Worm (Caenorhabditis elegans) whole organism, dauer: ENCODE measurements around the gene fbxa-2.

Experiments used
- unc-62 ChIP-seq: sonication (generic microtip); optimal IDR thresholded peaks from 2 replicates; lab custom pipeline; 2017; ENCODE audit warnings: missing biosample characterization, missing genetic modification reagents, missing genetic modification characterization

Gene fbxa-2

ce11 chrV:16269556-16269955 is at the start of gene fbxa-2, which contains the start of gene T13F3.8:
fbxa-2 (minus strand) TSS chrV:16269656.
T13F3.8 (plus strand) TSS chrV:16269800.
- no peak for TF ChIP-seq unc-62 (GFP tag; lab: Kevin White, UChicago)

ce11 chrV:16317244-16317643 is 47.8 kb upstream of the fbxa-2 start, which contains the start of gene srh-180:
srh-180 (plus strand) TSS chrV:16317544.
- TF ChIP-seq unc-62 (GFP tag; lab: Kevin White, UChicago): no peak

ce11 chrV:16315004-16315403 is 45.5 kb upstream of the fbxa-2 start, which contains the start of gene str-214:
str-214 (plus strand) TSS chrV:16315304.
- no peak for TF ChIP-seq unc-62 (GFP tag; lab: Kevin White, UChicago)

- TF ChIP-seq unc-62 (GFP tag; lab: Kevin White, UChicago): no peak
Measured at ce11 chrV:16309523-16309922, 40.1 kb upstream of the fbxa-2 start, which contains the start of gene oac-7. oac-7 (plus strand) TSS chrV:16309805.

ce11 chrV:16308343-16308742 is 38.9 kb upstream of the fbxa-2 start:
- no peak for TF ChIP-seq unc-62 (GFP tag; lab: Kevin White, UChicago)

- no peak for TF ChIP-seq unc-62 (GFP tag; lab: Kevin White, UChicago)
Measured at ce11 chrV:16307253-16307652, 37.8 kb upstream of the fbxa-2 start, which contains the start of gene srxa-7. srxa-7 (plus strand) TSS chrV:16307553.

- TF ChIP-seq unc-62 (GFP tag; lab: Kevin White, UChicago): no peak
Measured at ce11 chrV:16302439-16302838, 33.0 kb upstream of the fbxa-2 start, which contains the start of the genes C31A11.13 and oac-6. C31A11.13 (minus strand) TSS chrV:16302551. oac-6 (plus strand) TSS chrV:16302717.

ce11 chrV:16300276-16300675 is 30.8 kb upstream of the fbxa-2 start, which contains the start of gene srbc-82:
srbc-82 (plus strand) TSS chrV:16300576.
- no peak for TF ChIP-seq unc-62 (GFP tag; lab: Kevin White, UChicago)

- no peak for TF ChIP-seq unc-62 (GFP tag; lab: Kevin White, UChicago)
Measured at ce11 chrV:16299834-16300233, 30.4 kb upstream of the fbxa-2 start.

ce11 chrV:16298669-16299068 is 29.2 kb upstream of the fbxa-2 start, which contains the start of gene srbc-84:
srbc-84 (plus strand) TSS chrV:16298969.
- TF ChIP-seq unc-62 (GFP tag; lab: Kevin White, UChicago): no peak

ce11 chrV:16297070-16297469 is 27.6 kb upstream of the fbxa-2 start, which contains the start of gene srbc-83:
srbc-83 (plus strand) TSS chrV:16297370.
- TF ChIP-seq unc-62 (GFP tag; lab: Kevin White, UChicago): no peak

- TF ChIP-seq unc-62 (GFP tag; lab: Kevin White, UChicago): no peak
Measured at ce11 chrV:16292409-16292808, 23.0 kb upstream of the fbxa-2 start, which contains the start of gene oac-5. oac-5 (plus strand) TSS chrV:16292709.

ce11 chrV:16287619-16288018 is 18.2 kb upstream of the fbxa-2 start, which contains the start of gene F28G4.3:
F28G4.3 (minus strand) TSS chrV:16287719.
- no peak for TF ChIP-seq unc-62 (GFP tag; lab: Kevin White, UChicago)

ce11 chrV:16285794-16286193 is 16.3 kb upstream of the fbxa-2 start, which contains the start of gene F28G4.4:
F28G4.4 (minus strand) TSS chrV:16285894.
- no peak for TF ChIP-seq unc-62 (GFP tag; lab: Kevin White, UChicago)

- no peak for TF ChIP-seq unc-62 (GFP tag; lab: Kevin White, UChicago)
Measured at ce11 chrV:16282147-16282546, 12.7 kb upstream of the fbxa-2 start, which contains the start of gene F28G4.2. F28G4.2 (minus strand) TSS chrV:16282321.

- TF ChIP-seq unc-62 (GFP tag; lab: Kevin White, UChicago): no peak
Measured at ce11 chrV:16277918-16278317, 8.5 kb upstream of the fbxa-2 start, which contains the start of gene cyp-37B1. cyp-37B1 (plus strand) TSS chrV:16278116.

ce11 chrV:16275347-16275746 is 5.9 kb upstream of the fbxa-2 start, which contains the start of gene pacl-1:
pacl-1 (minus strand) TSS chrV:16275447.
- no peak for TF ChIP-seq unc-62 (GFP tag; lab: Kevin White, UChicago)
